Worm (Caenorhabditis elegans): Measurements from ENCODE around the gene hif-1.

- TF ChIP-seq dao-5 (tag; optimal IDR thresholded peaks at IDR 0.05) (no peak), him-1 (tag; optimal IDR thresholded peaks at IDR 0.05) (no peak)
Observed at ce11 chrV:20797918-20798317, 17.7 kb downstream of the hif-1 start, which contains the start of gene sdf-9.

All from whole organism, L4/young adult.